Fruit fly (Drosophila melanogaster): ENCODE results near the gene CG6638.
A peak's percentile ranks its signal among the peaks of the same experiment; 100 is the strongest.

The CG6638 gene

dm6 chr3L:8524816-8525625 is 50.9 kb downstream of the CG6638 start, which contains the start of the genes GstO1 and foi (continued):
- TF ChIP-seq CG10543 (GFP tag; optimal IDR thresholded peaks at IDR 0.05) (no peak), Ada2b (GFP tag; IDR thresholded peaks at IDR 0.05) (0 out of 2 replicates have a peak, but pooled peaks have one; percentile 17), hth (optimal IDR thresholded peaks at IDR 0.05) (no peak), cg (GFP tag; optimal IDR thresholded peaks at IDR 0.05) (no peak), trem (tag; optimal IDR thresholded peaks at IDR 0.05) (peak; percentile 66), CG33213 (GFP tag; optimal IDR thresholded peaks at IDR 0.05) (no peak), CG9797 (GFP tag; optimal IDR thresholded peaks at IDR 0.05) (peak; percentile 21), Camta (GFP tag; optimal IDR thresholded peaks at IDR 0.05) (no peak)
